Worm (Caenorhabditis elegans) whole organism, L4 larva: ENCODE results near the gene F02C9.1.

Experiments
- D1046.2 ChIP-seq: fragments of 200-800 bp; sonication (Bioruptor generic); IDR thresholded peaks from 2 replicates; pipeline ENCODE4 v1.3.6; 2022; ENCODE audit warnings: missing genetic modification characterization, missing compliant biosample characterization
- F37D6.2 ChIP-seq: sonication (generic microtip); optimal IDR thresholded peaks from 2 replicates; lab custom pipeline; 2016; ENCODE audit warnings: mild to moderate bottlenecking, missing genetic modification characterization, missing compliant biosample characterization
- F44E2.7 ChIP-seq: fragments of 200-800 bp; sonication (Bioruptor generic); IDR thresholded peaks from 2 replicates; pipeline ENCODE4 v2.1.2; 2022; ENCODE audit warnings: missing genetic modification characterization, missing compliant biosample characterization
- F49E8.2 ChIP-seq: sonication (generic microtip); optimal IDR thresholded peaks from 2 replicates; lab custom pipeline; 2016; ENCODE audit warnings: missing compliant biosample characterization, mild to moderate bottlenecking, missing genetic modification characterization, borderline replicate concordance
- R02D3.7 ChIP-seq: fragments of 150-350 bp; sonication (generic microtip); optimal IDR thresholded peaks from 3 replicates; lab custom pipeline; 2014; ENCODE audit warnings: missing biosample characterization, missing genetic modification characterization
- T26A8.4 ChIP-seq: fragments of 200-800 bp; sonication (Bioruptor generic); IDR thresholded peaks from 2 replicates; pipeline ENCODE4 v1.3.6; 2022; ENCODE audit warnings: missing genetic modification characterization, missing compliant biosample characterization
- ama-1 ChIP-seq: fragments of 150-350 bp; optimal IDR thresholded peaks from 2 replicates; lab custom pipeline; 2014; ENCODE audit warnings: inconsistent platforms, mixed read lengths
- arid-1 ChIP-seq: fragments of 200-800 bp; sonication (Bioruptor generic); conservative IDR thresholded peaks from 2 replicates; pipeline ENCODE4 v1.3.6; 2022; ENCODE audit warnings: missing genetic modification reagents, missing genetic modification characterization, missing compliant biosample characterization
- ceh-20 ChIP-seq: fragments of 200-800 bp; sonication (Bioruptor generic); IDR thresholded peaks from 2 replicates; pipeline ENCODE4 v1.3.6; 2022; ENCODE audit warnings: missing genetic modification reagents, missing genetic modification characterization, missing compliant biosample characterization
- ceh-28 ChIP-seq: fragments of 150-350 bp; optimal IDR thresholded peaks from 2 replicates; lab custom pipeline; 2014; ENCODE audit warnings: missing biosample characterization, missing genetic modification reagents, missing genetic modification characterization
- ceh-32 ChIP-seq: sonication (generic microtip); optimal IDR thresholded peaks from 2 replicates; lab custom pipeline; 2016; ENCODE audit warnings: mild to moderate bottlenecking, missing genetic modification characterization, missing compliant biosample characterization; ENCODE audit not compliant: poor library complexity
- ceh-44 ChIP-seq: fragments of 200-800 bp; sonication (Bioruptor generic); IDR thresholded peaks from 2 replicates; pipeline ENCODE4 v1.3.6; 2022; ENCODE audit warnings: missing genetic modification reagents, missing genetic modification characterization, missing compliant biosample characterization
- ceh-62 ChIP-seq: sonication (generic microtip); optimal IDR thresholded peaks from 2 replicates; lab custom pipeline; 2017; ENCODE audit warnings: missing biosample characterization, missing genetic modification characterization
- ces-1 ChIP-seq: fragments of 150-350 bp; sonication (generic microtip); optimal IDR thresholded peaks from 4 replicates; lab custom pipeline; 2014; ENCODE audit warnings: missing biosample characterization, missing genetic modification reagents, missing genetic modification characterization
- daf-16 ChIP-seq, 3 experiments: sonication (generic microtip); optimal IDR thresholded peaks; 2 replicates each; lab custom pipeline; 2016 to 2017; ENCODE audit warnings: missing genetic modification characterization in 3 of 3, missing genetic modification reagents in 3 of 3, mild to moderate bottlenecking in 2 of 3, missing compliant biosample characterization in 2 of 3, missing biosample characterization in 1 of 3, moderate library complexity in 1 of 3
- dmd-6 ChIP-seq: fragments of 200-800 bp; sonication (Bioruptor generic); IDR thresholded peaks from 2 replicates; pipeline ENCODE4 v1.3.6; 2022; ENCODE audit warnings: missing genetic modification reagents, missing genetic modification characterization, missing compliant biosample characterization
- dmd-8 ChIP-seq: fragments of 200-800 bp; sonication (Bioruptor generic); IDR thresholded peaks from 2 replicates; pipeline ENCODE4 v1.3.6; 2022; ENCODE audit warnings: missing genetic modification characterization, missing compliant biosample characterization
- dmd-9 ChIP-seq: fragments of 200-800 bp; sonication (Bioruptor generic); IDR thresholded peaks from 2 replicates; pipeline ENCODE4 v1.3.6; 2022; ENCODE audit warnings: missing genetic modification reagents, missing genetic modification characterization, missing compliant biosample characterization
- egl-27 ChIP-seq: sonication (generic microtip); optimal IDR thresholded peaks from 3 replicates; lab custom pipeline; 2017; ENCODE audit warnings: missing biosample characterization, missing genetic modification reagents, missing genetic modification characterization
- fkh-10 ChIP-seq: fragments of 150-350 bp; optimal IDR thresholded peaks from 2 replicates; lab custom pipeline; 2014; ENCODE audit warnings: missing biosample characterization, missing genetic modification reagents, missing genetic modification characterization
- lin-15B ChIP-seq: fragments of 150-350 bp; sonication (generic microtip); optimal IDR thresholded peaks from 3 replicates; lab custom pipeline; 2014; ENCODE audit warnings: missing biosample characterization, missing genetic modification characterization
- lin-29 ChIP-seq: fragments of 200-800 bp; sonication (Bioruptor generic); IDR thresholded peaks from 2 replicates; pipeline ENCODE4 v1.3.6; 2022; ENCODE audit warnings: missing genetic modification reagents, missing genetic modification characterization, missing compliant biosample characterization
- lin-39 ChIP-seq: fragments of 150-350 bp; optimal IDR thresholded peaks from 2 replicates; lab custom pipeline; 2014; ENCODE audit warnings: missing biosample characterization, missing genetic modification reagents, missing genetic modification characterization
- madf-9 ChIP-seq: fragments of 200-800 bp; sonication (Bioruptor generic); conservative IDR thresholded peaks from 2 replicates; pipeline ENCODE4 v1.3.6; 2022; ENCODE audit warnings: missing genetic modification reagents, missing genetic modification characterization, missing compliant biosample characterization
- mdl-1 ChIP-seq, 2 experiments: fragments of 150-350 bp in 1 of 2; sonication (generic microtip) in 1 of 2; optimal IDR thresholded peaks; 2 replicates each; lab custom pipeline; 2014 to 2017; ENCODE audit warnings: missing biosample characterization in 2 of 2, missing genetic modification characterization in 2 of 2
- mep-1 ChIP-seq: fragments of 150-350 bp; sonication (generic microtip); optimal IDR thresholded peaks from 3 replicates; lab custom pipeline; 2014; ENCODE audit warnings: missing biosample characterization, missing genetic modification characterization
- mxl-2 ChIP-seq: fragments of 200-800 bp; sonication (Bioruptor generic); conservative IDR thresholded peaks from 2 replicates; pipeline ENCODE4 v1.3.6; 2022; ENCODE audit warnings: missing genetic modification reagents, missing genetic modification characterization, missing compliant biosample characterization
- mxl-3 ChIP-seq: fragments of 200-800 bp; sonication (Bioruptor generic); optimal IDR thresholded peaks from 2 replicates; lab custom pipeline; 2018; ENCODE audit warnings: mild to moderate bottlenecking, missing genetic modification characterization, missing compliant biosample characterization
- nhr-102 ChIP-seq: sonication (generic microtip); optimal IDR thresholded peaks from 2 replicates; lab custom pipeline; 2016; ENCODE audit warnings: mild to moderate bottlenecking, missing genetic modification characterization, moderate library complexity, missing compliant biosample characterization
- nhr-25 ChIP-seq: sonication (generic microtip); optimal IDR thresholded peaks from 2 replicates; lab custom pipeline; 2017; ENCODE audit warnings: missing genetic modification characterization, mild to moderate bottlenecking, missing compliant biosample characterization, antibody characterized with exemption, moderate library complexity, borderline replicate concordance; ENCODE audit not compliant: insufficient read depth
- nhr-28 ChIP-seq: fragments of 150-350 bp; optimal IDR thresholded peaks from 2 replicates; lab custom pipeline; 2014; ENCODE audit warnings: missing biosample characterization, missing genetic modification characterization
- nhr-41 ChIP-seq: fragments of 200-800 bp; sonication (Bioruptor generic); IDR thresholded peaks from 2 replicates; pipeline ENCODE4 v1.3.6; 2022; ENCODE audit warnings: missing genetic modification reagents, missing genetic modification characterization, missing compliant biosample characterization
- nhr-6 ChIP-seq: fragments of 150-350 bp; optimal IDR thresholded peaks from 2 replicates; lab custom pipeline; 2014; ENCODE audit warnings: missing biosample characterization, missing genetic modification characterization
- nhr-77 ChIP-seq: fragments of 150-350 bp; optimal IDR thresholded peaks from 2 replicates; lab custom pipeline; 2014; ENCODE audit warnings: missing biosample characterization, missing genetic modification characterization
- pqm-1 ChIP-seq: sonication (generic microtip); optimal IDR thresholded peaks from 2 replicates; lab custom pipeline; 2017; ENCODE audit warnings: missing biosample characterization, missing genetic modification characterization
- snpc-4 ChIP-seq: fragments of 150-350 bp; optimal IDR thresholded peaks from 2 replicates; lab custom pipeline; 2014; ENCODE audit warnings: missing biosample characterization, missing genetic modification characterization
- unc-62 ChIP-seq, 3 experiments: fragments of 150-350 bp in 1 of 3; sonication (generic microtip); optimal IDR thresholded peaks in 2 of 3; peaks in 1 of 3; 1 replicate in 1 of 3; 2 replicates in 2 of 3; lab custom pipeline; 2014 to 2017; ENCODE audit warnings: missing biosample characterization in 3 of 3, missing genetic modification characterization in 3 of 3, missing genetic modification reagents in 3 of 3, missing genotype in 1 of 3
- zfp-2 ChIP-seq: sonication (generic microtip); optimal IDR thresholded peaks from 2 replicates; lab custom pipeline; 2016; ENCODE audit warnings: mild to moderate bottlenecking, missing genetic modification characterization, missing compliant biosample characterization
- ztf-7 ChIP-seq: fragments of 150-350 bp; optimal IDR thresholded peaks from 2 replicates; lab custom pipeline; 2014; ENCODE audit warnings: missing biosample characterization, missing genetic modification characterization

The F02C9.1 gene

DNA sequence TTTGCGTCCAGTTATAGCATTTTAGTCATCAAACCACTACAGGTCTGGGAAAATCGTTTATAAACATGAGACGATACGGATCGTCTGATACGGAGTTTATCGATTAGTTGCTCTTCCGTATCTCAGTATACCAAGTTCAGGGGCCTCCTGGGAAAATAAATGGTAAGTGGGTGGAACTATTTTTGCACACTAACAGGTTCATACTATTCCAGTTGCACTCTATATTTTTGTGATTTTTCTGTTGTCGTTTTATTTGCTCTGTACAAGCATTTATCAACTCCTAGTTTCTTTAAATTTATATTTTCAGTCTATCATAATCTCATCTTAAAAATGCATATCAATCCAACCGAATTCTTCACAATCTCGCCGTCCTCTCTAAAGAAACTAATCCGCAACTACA, 23.5 kb upstream of the F02C9.1 start, which contains the start of gene Y73C8C.3:
Y73C8C.3 (plus strand) TSS at position 301 of the 400 bp plus-strand sequence.
- TF ChIP-seq T26A8.4 (GFP tag; lab: Robert Waterston, UW) (no peak), zfp-2 (no peak), daf-16 (GFP tag; optimal IDR thresholded peaks at IDR 0.05; lab: Kevin White, UChicago) (no peak), daf-16 (tag; optimal IDR thresholded peaks at IDR 0.05; lab: Kevin White, UChicago) (no peak), mdl-1 (tag; optimal IDR thresholded peaks at IDR 0.05; lab: Kevin White, UChicago) (no peak)

DNA sequence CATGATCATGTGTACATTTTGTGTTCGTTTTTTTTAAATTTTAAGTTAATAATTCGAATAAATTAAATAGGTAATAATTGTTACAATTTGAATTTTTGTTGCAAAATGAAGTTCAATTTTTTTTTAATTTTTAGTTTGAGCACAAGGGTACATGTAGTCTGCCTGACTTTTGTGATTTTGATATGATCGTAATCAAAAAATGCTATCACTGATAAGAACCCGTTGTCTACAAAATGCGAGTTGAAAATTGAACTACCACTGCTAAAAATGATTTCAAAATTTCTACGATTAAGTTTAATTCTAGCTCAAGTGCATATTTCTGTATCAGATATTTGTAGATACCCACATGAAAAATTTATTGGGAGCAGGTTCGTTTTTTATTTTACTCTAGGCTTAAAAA, 20.3 kb upstream of the F02C9.1 start, which contains the start of gene clec-210:
clec-210 (plus strand) TSS at position 211 of the 400 bp plus-strand sequence.
- TF ChIP-seq ztf-7 (no peak), dmd-6 (GFP tag; lab: Robert Waterston, UW) (peak; percentile 50), pqm-1 (tag; lab: Kevin White, UChicago) (peak; percentile 52), ces-1 (GFP tag; lab: Kevin White, UChicago) (no peak), ceh-62 (tag; lab: Kevin White, UChicago) (no peak), D1046.2 (GFP tag; lab: Robert Waterston, UW) (no peak), nhr-77 (tag; lab: Kevin White, UChicago) (no peak), dmd-9 (GFP tag; lab: Robert Waterston, UW) (no peak), ceh-20 (GFP tag; lab: Robert Waterston, UW) (no peak), madf-9 (no peak), lin-29 (GFP tag; lab: Robert Waterston, UW) (no peak), mep-1 (tag; lab: Kevin White, UChicago) (no peak), dmd-8 (GFP tag; lab: Robert Waterston, UW) (no peak), nhr-28 (peak; percentile 92), ceh-28 (tag; lab: Kevin White, UChicago) (no peak)

DNA sequence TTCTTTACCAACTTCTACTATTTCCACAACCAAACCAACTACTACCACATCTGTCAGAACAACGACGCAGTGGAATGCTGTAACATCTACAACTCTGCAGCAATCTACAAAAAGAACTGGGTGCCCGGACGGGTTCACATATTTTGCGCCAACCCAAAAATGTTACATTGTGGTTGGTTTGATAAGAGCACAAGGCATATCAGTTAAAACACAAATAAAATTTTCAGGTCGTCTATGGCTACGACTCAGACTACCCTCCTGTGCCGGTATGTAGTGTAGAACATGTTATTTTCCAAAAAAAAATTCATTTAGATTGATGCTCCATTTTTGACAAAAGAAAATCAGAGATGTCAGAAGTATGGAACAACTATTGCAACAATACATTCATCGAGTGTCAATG, 19.3 kb upstream of the F02C9.1 start:
- TF ChIP-seq egl-27 (tag; lab: Kevin White, UChicago) (no peak), lin-39 (no peak), fkh-10 (GFP tag; lab: Kevin White, UChicago) (no peak), nhr-6 (no peak), ceh-44 (GFP tag; lab: Robert Waterston, UW) (no peak), nhr-102 (tag; lab: Kevin White, UChicago) (no peak), ceh-62 (tag; lab: Kevin White, UChicago) (no peak), unc-62 (GFP tag; optimal IDR thresholded peaks at IDR 0.05 in 1 of 2; lab: Kevin White, UChicago) (no peak), unc-62 (tag; optimal IDR thresholded peaks at IDR 0.05; lab: Kevin White, UChicago) (no peak), ceh-32 (tag; lab: Kevin White, UChicago) (no peak), F44E2.7 (no peak), R02D3.7 (tag; lab: Kevin White, UChicago) (no peak), nhr-25 (tag; lab: Kevin White, UChicago) (no peak), mxl-2 (GFP tag; lab: Robert Waterston, UW) (no peak), snpc-4 (tag; lab: Kevin White, UChicago) (no peak), pqm-1 (tag; lab: Kevin White, UChicago) (peak; percentile 51), ztf-7 (no peak), ama-1 (lab: Kevin White, UChicago) (no peak), nhr-41 (no peak), F49E8.2 (tag; lab: Kevin White, UChicago) (no peak), mxl-3 (GFP tag; lab: Kevin White, UChicago) (no peak), lin-15B (tag; lab: Kevin White, UChicago) (no peak), dmd-6 (GFP tag; lab: Robert Waterston, UW) (peak; percentile 49; the same call in 1 of the 2 replicates), nhr-28 (peak; percentile 87), arid-1 (GFP tag; lab: Robert Waterston, UW) (no peak), F37D6.2 (tag; lab: Kevin White, UChicago) (no peak), mep-1 (tag; lab: Kevin White, UChicago) (no peak)
